Worm (Caenorhabditis elegans): Measurements from ENCODE around the gene F12A10.8.

DNA sequence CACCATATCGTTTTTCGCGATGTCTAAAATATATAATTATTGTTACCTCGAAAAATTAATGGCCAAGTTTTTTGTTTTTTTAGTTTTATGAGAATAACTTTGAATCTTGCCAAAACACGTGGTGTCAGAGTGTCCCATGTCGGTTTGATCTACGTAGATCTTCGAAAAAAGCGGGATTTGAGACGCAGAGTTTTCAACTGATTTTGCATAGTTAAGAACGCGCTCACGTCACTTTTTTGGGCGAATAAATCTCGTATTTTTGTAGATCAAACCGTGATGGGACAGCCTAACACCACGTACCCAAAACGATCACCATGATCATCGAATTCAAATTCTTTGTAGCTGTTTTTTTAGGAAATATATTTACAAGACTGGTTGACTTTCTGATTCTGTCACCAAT lies 3.3 kb downstream of the F12A10.8 start:
- TF ChIP-seq ztf-29 (GFP tag; IDR thresholded peaks at IDR 0.05) = no peak
- TF ChIP-seq med-1 (GFP tag; optimal IDR thresholded peaks at IDR 0.05; ENCODE audit: insufficient read depth) = no peak
- no peak for TF ChIP-seq cog-1 (tag; optimal IDR thresholded peaks at IDR 0.05)
- no peak for TF ChIP-seq flt-1 (GFP tag; IDR thresholded peaks at IDR 0.05)
- no peak for TF ChIP-seq ztf-23 (GFP tag; IDR thresholded peaks at IDR 0.05)
- TF ChIP-seq ref-1 (GFP tag; conservative IDR thresholded peaks at IDR 0.05) = no peak
- no peak for TF ChIP-seq T22C8.4 (GFP tag; IDR thresholded peaks at IDR 0.05)
- no peak for TF ChIP-seq klf-2 (GFP tag; conservative IDR thresholded peaks at IDR 0.05)

Data from whole organism, midembryonic.